Worm (Caenorhabditis elegans) whole organism, L2 larva: ENCODE data around the gene fbxb-63.
"Not testable (repeated sequence)": the region's sequence is repeated elsewhere in the genome, so short reads cannot be mapped to it uniquely, and the experiment has no call there.

Source experiments
- C34F6.9 ChIP-seq: fragments of 150-350 bp; optimal IDR thresholded peaks from 2 replicates; lab custom pipeline; 2014; ENCODE audit warnings: missing biosample characterization, missing genetic modification characterization
- F13H6.1 ChIP-seq: sonication (generic microtip); optimal IDR thresholded peaks from 2 replicates; lab custom pipeline; 2016; ENCODE audit warnings: missing genetic modification characterization, missing compliant biosample characterization
- R02D3.7 ChIP-seq: fragments of 150-350 bp; optimal IDR thresholded peaks from 2 replicates; lab custom pipeline; 2014; ENCODE audit warnings: missing biosample characterization, missing genetic modification characterization
- Y55F3AM.14 ChIP-seq: fragments of 200-800 bp; sonication (Bioruptor generic); optimal IDR thresholded peaks from 2 replicates; lab custom pipeline; 2018; ENCODE audit warnings: mild to moderate bottlenecking, missing genetic modification characterization, missing compliant biosample characterization
- alr-1 ChIP-seq: fragments of 150-350 bp; optimal IDR thresholded peaks from 2 replicates; lab custom pipeline; 2014; ENCODE audit warnings: missing biosample characterization, missing genetic modification characterization
- aly-2 ChIP-seq: fragments of 150-350 bp; optimal IDR thresholded peaks from 2 replicates; lab custom pipeline; 2014; ENCODE audit warnings: missing biosample characterization, missing genetic modification characterization
- ama-1 ChIP-seq: fragments of 150-350 bp; optimal IDR thresholded peaks from 2 replicates; lab custom pipeline; 2018; ENCODE audit warnings: inconsistent platforms
- blmp-1 ChIP-seq: sonication (generic microtip); optimal IDR thresholded peaks from 2 replicates; lab custom pipeline; 2017; ENCODE audit warnings: missing genetic modification characterization, mild to moderate bottlenecking, missing compliant biosample characterization, antibody characterized with exemption, moderate library complexity; ENCODE audit not compliant: insufficient read depth
- ceh-82 ChIP-seq: fragments of 150-350 bp; optimal IDR thresholded peaks from 2 replicates; lab custom pipeline; 2014; ENCODE audit warnings: missing biosample characterization, missing genetic modification characterization
- crh-2 ChIP-seq: sonication (generic microtip); optimal IDR thresholded peaks from 2 replicates; lab custom pipeline; 2017; ENCODE audit warnings: missing biosample characterization, missing genetic modification characterization
- dmd-4 ChIP-seq: sonication (generic microtip); optimal IDR thresholded peaks from 2 replicates; lab custom pipeline; 2017; ENCODE audit warnings: missing biosample characterization, missing genetic modification characterization
- elt-1 ChIP-seq: fragments of 150-350 bp; optimal IDR thresholded peaks from 2 replicates; lab custom pipeline; 2014; ENCODE audit warnings: missing biosample characterization, missing genetic modification characterization
- elt-3 ChIP-seq: sonication (generic microtip); optimal IDR thresholded peaks from 2 replicates; lab custom pipeline; 2017; ENCODE audit warnings: missing biosample characterization, missing genetic modification characterization
- fos-1 ChIP-seq: fragments of 150-350 bp; optimal IDR thresholded peaks from 2 replicates; lab custom pipeline; 2014; ENCODE audit warnings: missing biosample characterization, missing genetic modification characterization
- gmeb-1 ChIP-seq: fragments of 150-350 bp; optimal IDR thresholded peaks from 2 replicates; lab custom pipeline; 2014; ENCODE audit warnings: missing biosample characterization, missing genetic modification characterization
- lin-13 ChIP-seq: fragments of 150-350 bp; optimal IDR thresholded peaks from 2 replicates; lab custom pipeline; 2014; ENCODE audit warnings: missing biosample characterization, missing genetic modification reagents, missing genetic modification characterization
- lsy-2 ChIP-seq, 2 experiments: fragments of 150-350 bp in 1 of 2; sonication (generic microtip) in 1 of 2; optimal IDR thresholded peaks; 2 replicates each; lab custom pipeline; 2014 to 2017; ENCODE audit warnings: missing biosample characterization in 2 of 2, missing genetic modification characterization in 2 of 2
- mab-5 ChIP-seq: fragments of 150-350 bp; optimal IDR thresholded peaks from 2 replicates; lab custom pipeline; 2014; ENCODE audit warnings: missing biosample characterization, missing genetic modification characterization
- mbf-1 ChIP-seq: sonication (generic microtip); optimal IDR thresholded peaks from 2 replicates; lab custom pipeline; 2017; ENCODE audit warnings: missing biosample characterization, missing genetic modification characterization
- nhr-10 ChIP-seq: sonication (generic microtip); optimal IDR thresholded peaks from 2 replicates; lab custom pipeline; 2017; ENCODE audit warnings: missing biosample characterization, missing genetic modification characterization
- nhr-11 ChIP-seq: fragments of 150-350 bp; optimal IDR thresholded peaks from 2 replicates; lab custom pipeline; 2014; ENCODE audit warnings: missing biosample characterization, missing genetic modification characterization
- nhr-12 ChIP-seq: fragments of 150-350 bp; optimal IDR thresholded peaks from 2 replicates; lab custom pipeline; 2014; ENCODE audit warnings: missing biosample characterization, missing genetic modification characterization
- nhr-129 ChIP-seq: fragments of 150-350 bp; optimal IDR thresholded peaks from 2 replicates; lab custom pipeline; 2014; ENCODE audit warnings: missing biosample characterization, missing genetic modification characterization
- nhr-21 ChIP-seq: fragments of 150-350 bp; optimal IDR thresholded peaks from 2 replicates; lab custom pipeline; 2014; ENCODE audit warnings: missing biosample characterization, missing genetic modification characterization
- nhr-23 ChIP-seq: fragments of 150-350 bp; optimal IDR thresholded peaks from 2 replicates; lab custom pipeline; 2014; ENCODE audit warnings: missing biosample characterization, missing genetic modification reagents, missing genetic modification characterization
- nhr-237 ChIP-seq: fragments of 150-350 bp; optimal IDR thresholded peaks from 2 replicates; lab custom pipeline; 2014; ENCODE audit warnings: missing biosample characterization, missing genetic modification characterization
- nhr-25 ChIP-seq: fragments of 150-350 bp; sonication (generic microtip); optimal IDR thresholded peaks from 3 replicates; lab custom pipeline; 2014; ENCODE audit warnings: missing biosample characterization, missing genetic modification characterization
- nhr-6 ChIP-seq: fragments of 150-350 bp; optimal IDR thresholded peaks from 2 replicates; lab custom pipeline; 2014; ENCODE audit warnings: missing biosample characterization, missing genetic modification characterization
- peb-1 ChIP-seq: fragments of 150-350 bp; optimal IDR thresholded peaks from 2 replicates; lab custom pipeline; 2014; ENCODE audit warnings: missing biosample characterization, missing genetic modification characterization
- sem-4 ChIP-seq: fragments of 150-350 bp; optimal IDR thresholded peaks from 2 replicates; lab custom pipeline; 2014; ENCODE audit warnings: missing biosample characterization, missing genetic modification reagents, missing genetic modification characterization
- skn-1 ChIP-seq: sonication (generic microtip); optimal IDR thresholded peaks from 2 replicates; lab custom pipeline; 2017; ENCODE audit warnings: missing biosample characterization, missing genetic modification characterization
- sma-3 ChIP-seq: sonication (generic microtip); optimal IDR thresholded peaks from 2 replicates; lab custom pipeline; 2016; ENCODE audit warnings: missing genetic modification reagents, missing genetic modification characterization, missing compliant biosample characterization
- sma-9 ChIP-seq, 2 experiments: fragments of 150-350 bp in 1 of 2; sonication (generic microtip) in 1 of 2; optimal IDR thresholded peaks; 2 replicates each; lab custom pipeline; 2014 to 2016; ENCODE audit warnings: missing genetic modification characterization in 2 of 2, mild to moderate bottlenecking in 1 of 2, missing biosample characterization in 1 of 2, missing compliant biosample characterization in 1 of 2, missing genetic modification reagents in 1 of 2, moderate library complexity in 1 of 2
- unc-55 ChIP-seq: fragments of 150-350 bp; sonication (generic microtip); optimal IDR thresholded peaks from 3 replicates; lab custom pipeline; 2014; ENCODE audit warnings: missing biosample characterization, missing genetic modification reagents, missing genetic modification characterization
- zag-1 ChIP-seq: fragments of 150-350 bp; optimal IDR thresholded peaks from 2 replicates; lab custom pipeline; 2014; ENCODE audit warnings: missing biosample characterization, missing genetic modification characterization
- ztf-4 ChIP-seq: fragments of 150-350 bp; optimal IDR thresholded peaks from 2 replicates; lab custom pipeline; 2014; ENCODE audit warnings: missing biosample characterization, missing genetic modification characterization

fbxb-63 gene

ce11 chrV:19282314-19282713 lies 21.2 kb downstream of the fbxb-63 start, which contains the start of gene fbxb-117:
Gene fbxb-117, plus strand, starts transcription at chrV:19282614.
- TF ChIP-seq nhr-25 (no peak), nhr-129 (tag; lab: Kevin White, UChicago) (no peak), ztf-4 (tag; lab: Kevin White, UChicago) (no peak), crh-2 (tag; lab: Kevin White, UChicago) (no peak), gmeb-1 (tag; lab: Kevin White, UChicago) (no peak), sem-4 (no peak), ama-1 (no peak), F13H6.1 (tag; lab: Kevin White, UChicago) (no peak), nhr-12 (tag; lab: Kevin White, UChicago) (no peak), nhr-11 (tag; lab: Kevin White, UChicago) (no peak), lsy-2 (tag; optimal IDR thresholded peaks at IDR 0.05; lab: Kevin White, UChicago) (no peak), nhr-10 (tag; lab: Kevin White, UChicago) (no peak), R02D3.7 (tag; lab: Kevin White, UChicago) (no peak), nhr-21 (tag; lab: Kevin White, UChicago) (no peak), zag-1 (tag; lab: Kevin White, UChicago) (no peak), ceh-82 (tag; lab: Kevin White, UChicago) (no peak), C34F6.9 (tag; lab: Kevin White, UChicago) (no peak), nhr-237 (tag; lab: Kevin White, UChicago) (no peak)

ce11 chrV:19279888-19280287 lies 23.6 kb downstream of the fbxb-63 start, which contains the start of gene F21D9.8:
Gene F21D9.8, minus strand, starts transcription at chrV:19279988.
- TF ChIP-seq R02D3.7 (tag; lab: Kevin White, UChicago) (no peak), Y55F3AM.14 (GFP tag; lab: Kevin White, UChicago) (no peak), C34F6.9 (tag; lab: Kevin White, UChicago) (no peak), skn-1 (tag; lab: Kevin White, UChicago) (no peak), fos-1 (tag; lab: Kevin White, UChicago) (no peak), lsy-2 (tag; optimal IDR thresholded peaks at IDR 0.05; lab: Kevin White, UChicago) (no peak), nhr-6 (tag; lab: Kevin White, UChicago) (no peak), blmp-1 (tag; lab: Kevin White, UChicago) (no peak)

- TF ChIP-seq elt-1 (no peak), nhr-25 (no peak), skn-1 (tag; lab: Kevin White, UChicago) (no peak), aly-2 (tag; lab: Kevin White, UChicago) (no peak), mab-5 (tag; lab: Kevin White, UChicago) (no peak), lsy-2 (tag; optimal IDR thresholded peaks at IDR 0.05; lab: Kevin White, UChicago) (no peak), lin-13 (GFP tag; lab: Kevin White, UChicago) (no peak), peb-1 (tag; lab: Kevin White, UChicago) (no peak), dmd-4 (tag; lab: Kevin White, UChicago) (no peak), F13H6.1 (tag; lab: Kevin White, UChicago) (no peak), nhr-10 (tag; lab: Kevin White, UChicago) (no peak), nhr-237 (tag; lab: Kevin White, UChicago) (no peak), ama-1 (no peak), nhr-12 (tag; lab: Kevin White, UChicago) (no peak), unc-55 (GFP tag; lab: Kevin White, UChicago) (no peak), elt-3 (no peak), nhr-129 (tag; lab: Kevin White, UChicago) (no peak), sem-4 (no peak), C34F6.9 (tag; lab: Kevin White, UChicago) (no peak), alr-1 (tag; lab: Kevin White, UChicago) (no peak)
These were observed 25.0 kb downstream of the fbxb-63 start for ce11 chrV:19278488-19278887.

ce11 chrV:19276354-19276753 lies 27.2 kb downstream of the fbxb-63 start:
- TF ChIP-seq sma-3 (GFP tag; lab: Kevin White, UChicago) (no peak), nhr-23 (tag; lab: Kevin White, UChicago) (no peak), blmp-1 (tag; lab: Kevin White, UChicago) (no peak), aly-2 (tag; lab: Kevin White, UChicago) (no peak)
- TF ChIP-seq, all 48 proteins: peak for 0

- not testable (repeated sequence) for TF ChIP-seq peb-1 (tag; lab: Kevin White, UChicago); sma-9 (GFP tag; optimal IDR thresholded peaks at IDR 0.05; lab: Kevin White, UChicago); sma-9 (tag; optimal IDR thresholded peaks at IDR 0.05; lab: Kevin White, UChicago); mbf-1 (tag; lab: Kevin White, UChicago)
These were observed 39.4 kb downstream of the fbxb-63 start, which contains the start of gene F21D9.1 for ce11 chrV:19264148-19264547. Gene F21D9.1, plus strand, starts transcription at chrV:19264448.
